Fruit fly (Drosophila melanogaster): ENCODE data around the gene Syt1.

Syt1 gene

DNA sequence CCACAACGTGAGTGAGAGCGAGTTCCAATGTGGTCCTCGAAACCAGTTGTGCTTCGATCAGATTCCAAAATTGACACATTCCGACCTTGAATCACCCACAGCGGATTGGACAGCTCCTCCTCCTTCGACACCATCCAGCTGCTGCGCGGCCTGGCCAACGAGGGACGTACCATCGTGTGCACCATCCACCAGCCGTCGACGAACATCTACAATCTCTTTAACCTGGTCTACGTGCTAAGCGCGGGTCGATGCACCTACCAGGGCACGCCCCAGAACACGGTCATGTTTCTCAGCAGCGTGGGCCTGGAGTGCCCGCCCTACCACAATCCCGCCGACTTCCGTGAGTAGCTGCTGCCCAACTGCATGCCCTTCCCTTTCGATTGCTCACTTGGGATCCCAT lies 62.2 kb downstream of the Syt1 start:
- TF ChIP-seq CTCF (optimal IDR thresholded peaks at IDR 0.05) = no peak
- no peak for TF ChIP-seq CG8478 (optimal IDR thresholded peaks at IDR 0.05)

DNA sequence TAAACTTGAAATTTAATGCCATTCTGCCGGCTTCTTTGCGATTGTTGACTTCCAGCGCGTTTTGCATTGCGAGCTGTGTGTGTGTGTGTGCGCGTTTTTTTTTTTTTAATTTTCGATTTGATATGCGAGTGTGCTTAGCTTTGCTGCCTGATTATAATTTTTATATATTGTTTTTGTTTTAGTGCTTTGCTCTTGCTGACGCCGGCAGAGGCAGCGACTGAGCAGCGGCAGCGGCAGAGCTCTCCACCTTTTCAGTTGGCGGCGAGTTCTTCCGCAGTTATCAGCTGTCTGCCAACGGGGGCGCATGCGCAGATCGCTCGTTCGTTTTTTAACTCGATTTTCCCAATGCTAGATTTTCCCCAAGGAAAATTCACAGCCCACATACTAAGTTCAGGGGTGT lies 64.2 kb downstream of the Syt1 start:
- TF ChIP-seq CG8478 (optimal IDR thresholded peaks at IDR 0.05) (no peak), CTCF (optimal IDR thresholded peaks at IDR 0.05) (no peak)

DNA sequence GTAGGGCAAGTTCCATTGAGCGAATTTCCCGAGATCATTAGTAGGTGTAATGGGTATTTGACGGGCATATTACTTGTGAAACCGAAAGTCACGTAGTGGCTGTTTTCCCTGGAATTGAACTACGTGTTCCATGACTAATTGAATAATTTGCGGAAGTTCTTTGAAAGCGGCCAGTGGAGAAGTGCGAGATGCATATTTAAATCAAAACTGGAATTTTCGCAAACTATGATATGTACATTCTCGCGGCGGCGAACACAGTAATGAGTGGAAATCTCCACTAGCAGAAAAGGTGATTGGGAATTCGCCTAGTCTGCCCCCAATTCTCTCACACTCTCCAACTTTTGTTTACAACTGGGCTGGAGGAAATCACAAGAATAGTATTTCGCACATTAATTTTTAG lies 64.8 kb downstream of the Syt1 start:
- TF ChIP-seq CTCF (optimal IDR thresholded peaks at IDR 0.05) = no peak

DNA sequence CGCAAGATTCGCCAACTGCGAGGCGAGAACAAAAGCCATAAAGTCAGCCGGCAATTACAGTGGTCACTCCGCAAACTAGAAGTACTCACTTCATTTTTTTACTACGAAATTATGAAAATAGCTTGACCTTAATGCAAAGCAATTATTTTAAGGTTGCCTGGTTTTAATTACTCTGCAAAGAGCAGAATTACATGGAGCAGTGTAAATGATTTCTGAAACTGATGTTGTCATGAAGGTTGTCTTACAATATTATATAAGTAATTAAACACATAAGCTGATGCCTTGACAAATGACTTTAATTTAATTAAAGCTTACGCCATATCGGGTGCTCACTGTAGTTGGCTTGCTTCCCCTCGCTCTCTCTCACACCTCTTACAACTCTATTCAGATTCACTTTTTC lies 65.6 kb downstream of the Syt1 start:
- TF ChIP-seq CG8478 (optimal IDR thresholded peaks at IDR 0.05) = no peak
- no peak for TF ChIP-seq CTCF (optimal IDR thresholded peaks at IDR 0.05)

DNA sequence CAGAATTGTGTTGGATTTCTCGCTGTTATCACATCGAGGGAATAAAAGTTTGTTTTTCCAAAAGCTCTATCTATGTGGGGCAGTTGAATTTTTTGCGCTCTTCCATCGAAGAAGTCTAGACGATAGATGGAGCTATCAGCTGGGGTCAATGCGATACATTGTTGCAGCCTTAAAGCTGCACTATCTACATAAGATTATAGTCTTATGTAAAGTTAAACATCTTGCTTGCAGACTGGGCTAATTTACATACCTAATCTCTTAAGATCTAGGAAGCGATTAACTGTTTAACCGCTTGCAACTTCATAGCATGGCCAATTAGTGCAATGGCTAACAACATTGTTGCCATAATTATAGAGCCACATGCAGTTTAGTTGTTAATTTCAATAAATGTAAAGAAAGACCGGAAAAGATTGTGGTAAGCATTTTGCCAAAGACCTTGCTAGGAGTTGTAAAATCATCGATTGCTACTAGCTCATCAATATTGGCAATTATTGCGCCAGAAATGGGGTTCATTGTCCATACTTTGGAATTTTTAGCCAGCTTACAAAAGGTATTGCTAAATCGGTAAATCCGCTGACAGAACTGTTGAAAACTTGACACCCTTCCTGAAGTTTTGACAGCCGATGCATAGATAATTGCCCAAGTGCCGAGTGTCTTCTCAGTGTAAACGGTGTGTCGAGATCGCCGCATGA lies 67.5 kb downstream of the Syt1 start:
- TF ChIP-seq CTCF (optimal IDR thresholded peaks at IDR 0.05) = no peak
- TF ChIP-seq CG8478 (optimal IDR thresholded peaks at IDR 0.05) = no peak

DNA sequence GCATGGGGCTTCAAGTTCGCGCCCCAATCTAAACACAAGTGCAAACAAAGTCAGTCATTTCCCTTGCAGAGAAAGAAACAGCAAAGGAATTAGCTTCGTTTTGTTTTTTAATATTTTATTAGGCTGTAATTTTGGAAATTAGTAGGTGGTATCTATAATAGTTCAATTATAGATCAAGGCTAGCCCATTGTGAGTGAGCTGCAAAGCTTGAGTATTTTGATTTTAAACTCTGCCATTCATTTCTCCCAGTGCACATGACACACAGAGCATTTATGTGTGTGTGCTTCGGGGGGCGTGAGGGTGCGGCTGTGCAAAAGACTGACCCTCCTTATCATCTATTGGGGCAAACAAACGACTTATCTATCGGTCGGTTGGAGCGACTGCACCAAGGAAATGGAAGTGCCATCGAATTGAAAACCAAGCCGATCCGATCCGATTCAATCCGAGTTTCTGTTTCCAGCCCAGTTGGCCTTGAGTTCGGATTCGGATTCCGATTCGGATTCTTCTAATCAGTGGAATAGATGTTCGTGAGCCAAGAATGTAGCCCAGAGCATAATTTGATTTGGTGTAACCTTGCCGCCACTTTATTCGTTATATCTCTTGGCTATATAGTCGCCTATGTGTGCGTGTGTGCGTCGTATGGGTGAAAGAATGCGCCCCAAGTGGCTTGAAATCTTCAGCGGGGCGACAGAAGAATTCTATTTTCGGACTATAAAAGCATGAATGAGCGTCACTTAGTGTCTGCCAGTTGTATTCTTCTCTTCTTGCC lies 68.2 kb downstream of the Syt1 start:
- TF ChIP-seq CG8478 (optimal IDR thresholded peaks at IDR 0.05) = no peak
- TF ChIP-seq CTCF (optimal IDR thresholded peaks at IDR 0.05) = no peak

DNA sequence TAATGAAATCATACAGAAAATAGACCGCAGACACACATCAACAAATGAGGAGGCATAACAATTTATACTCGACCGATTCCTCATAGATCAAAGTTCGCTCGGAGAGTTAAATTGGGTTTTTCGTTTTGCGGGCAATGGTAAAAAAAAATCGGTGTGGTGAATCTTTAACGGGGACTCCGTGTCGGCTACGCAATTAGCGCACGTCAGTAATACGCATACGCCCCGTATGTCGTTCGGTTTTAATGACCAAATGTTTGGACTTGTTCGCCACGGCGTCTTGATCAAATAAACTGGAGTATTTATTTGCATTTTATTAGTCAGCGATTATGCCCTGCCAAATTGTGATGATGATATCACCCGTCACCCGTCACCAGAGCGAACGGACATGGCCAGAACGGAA lies 69.0 kb downstream of the Syt1 start:
- TF ChIP-seq CG8478 (optimal IDR thresholded peaks at IDR 0.05) (no peak), CTCF (optimal IDR thresholded peaks at IDR 0.05) (no peak)

DNA sequence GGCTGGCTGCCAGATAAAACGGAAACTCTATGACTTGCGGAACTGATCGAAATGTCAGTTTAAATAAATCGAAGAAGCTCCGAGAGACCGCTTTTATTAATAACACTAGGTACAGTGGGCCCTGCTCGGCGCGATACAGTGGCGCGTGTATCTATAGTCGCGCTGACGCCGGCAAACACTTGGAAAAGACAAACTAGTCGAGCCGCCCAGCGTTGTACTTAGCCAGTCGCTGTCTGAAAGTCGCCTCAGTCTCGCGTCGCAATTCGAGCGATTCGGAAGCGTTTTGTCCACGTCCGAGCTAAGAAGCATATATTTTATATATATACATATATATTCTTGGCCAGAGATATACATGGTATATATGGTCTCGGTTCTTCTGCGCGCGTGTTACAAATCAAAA lies 69.9 kb downstream of the Syt1 start:
- TF ChIP-seq CTCF (optimal IDR thresholded peaks at IDR 0.05) (no peak), CG8478 (optimal IDR thresholded peaks at IDR 0.05) (no peak)

DNA sequence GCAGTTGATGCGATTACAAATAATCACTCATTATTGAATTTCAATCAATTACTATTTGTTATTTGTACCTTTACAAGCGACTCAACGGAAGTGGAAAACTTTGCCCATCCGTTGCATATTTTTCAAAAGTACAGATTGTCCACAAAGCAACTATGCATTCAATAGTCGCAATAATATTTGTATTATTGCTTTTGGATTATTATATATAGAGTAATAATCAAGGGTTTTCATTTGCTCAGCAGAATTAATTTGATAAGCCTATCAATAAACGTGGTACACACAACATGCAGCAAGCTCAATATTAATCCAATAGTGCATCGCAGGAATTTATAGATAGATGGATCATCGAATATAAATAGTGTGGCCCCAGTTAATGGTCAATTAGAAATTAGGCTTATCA lies 71.2 kb downstream of the Syt1 start:
- TF ChIP-seq CG8478 (optimal IDR thresholded peaks at IDR 0.05) = no peak
- TF ChIP-seq CTCF (optimal IDR thresholded peaks at IDR 0.05) = no peak

DNA sequence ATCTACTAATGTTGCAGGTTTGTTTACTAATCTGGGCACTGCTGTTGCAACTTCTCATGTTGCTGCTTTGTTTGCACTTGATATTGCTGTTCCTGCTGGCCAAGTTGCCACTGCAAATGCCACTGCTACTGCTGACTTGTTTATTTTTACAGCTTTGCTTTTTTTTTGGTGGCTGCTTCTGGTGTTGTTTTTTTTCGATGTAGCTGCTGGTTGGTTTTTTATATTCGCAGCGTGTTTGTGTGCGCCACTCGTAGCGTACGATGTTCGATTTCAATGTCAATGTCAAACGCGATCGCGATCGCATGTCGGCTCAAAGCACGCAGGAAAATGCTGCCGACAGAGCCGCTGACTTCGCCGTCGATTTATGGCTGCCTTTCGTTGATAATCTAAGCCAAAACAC lies 72.0 kb downstream of the Syt1 start:
- TF ChIP-seq CTCF (optimal IDR thresholded peaks at IDR 0.05) (no peak), CG8478 (optimal IDR thresholded peaks at IDR 0.05) (no peak)

DNA sequence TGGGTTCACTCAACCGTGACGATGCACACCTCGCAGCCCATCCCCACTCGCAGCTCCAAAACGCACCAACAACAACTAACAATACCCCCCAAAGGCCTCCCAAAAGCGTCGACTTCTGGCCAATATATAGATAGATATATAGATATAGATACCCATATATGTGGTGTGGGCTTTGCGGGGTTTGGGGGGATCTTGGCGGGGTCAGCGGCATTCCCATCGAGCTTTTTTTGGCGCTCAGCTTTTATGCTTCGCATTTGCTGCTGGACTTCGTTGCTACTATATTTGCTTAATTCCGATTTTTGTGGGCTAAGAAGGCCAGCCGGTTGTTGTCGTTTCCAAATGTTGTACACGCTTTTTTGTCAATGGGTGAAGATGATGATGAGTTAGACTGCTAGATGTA lies 72.4 kb downstream of the Syt1 start:
- TF ChIP-seq CTCF (optimal IDR thresholded peaks at IDR 0.05) (no peak), CG8478 (optimal IDR thresholded peaks at IDR 0.05) (no peak)

DNA sequence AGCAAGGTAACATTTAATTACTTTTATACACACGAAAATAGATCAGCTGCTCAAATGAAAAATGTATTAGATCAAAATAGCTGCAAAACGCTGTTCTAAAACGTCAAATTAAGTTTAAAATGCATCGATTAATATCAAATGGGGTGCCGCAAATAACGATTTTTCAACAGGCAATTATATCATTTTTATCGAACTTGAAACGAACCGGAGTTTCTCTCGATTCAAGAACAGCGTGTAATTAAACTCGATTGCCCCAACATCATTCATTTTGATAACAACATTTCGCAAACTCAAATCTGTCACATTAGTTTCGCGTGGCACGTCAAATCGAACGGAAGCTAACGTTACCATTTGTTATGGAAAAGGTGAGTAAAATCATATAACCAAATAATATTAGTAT lies 74.4 kb downstream of the Syt1 start, which contains the start of gene CG31689:
CG31689 (plus strand) TSS at position 301 of the 400 bp plus-strand sequence.
- TF ChIP-seq CTCF (optimal IDR thresholded peaks at IDR 0.05) (no peak), CG8478 (optimal IDR thresholded peaks at IDR 0.05) (no peak)

DNA sequence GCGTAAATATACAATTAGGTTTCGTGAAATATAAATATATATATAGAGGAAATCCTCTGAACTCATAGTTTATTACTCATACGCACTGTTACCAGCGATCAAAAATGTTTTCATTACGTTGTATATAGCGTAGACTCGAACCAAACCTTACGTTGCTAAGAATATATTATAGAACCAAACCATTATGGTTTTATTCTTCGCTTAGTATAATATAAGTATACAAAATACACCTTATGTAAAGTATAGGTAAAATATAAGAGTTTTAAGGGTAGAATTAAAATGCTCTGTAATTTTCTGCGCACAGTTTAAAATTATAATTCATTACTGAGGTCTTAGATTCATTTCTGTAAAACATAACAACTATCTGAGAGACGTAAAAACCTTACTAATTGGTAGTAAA lies 75.3 kb downstream of the Syt1 start:
- TF ChIP-seq CG8478 (optimal IDR thresholded peaks at IDR 0.05) = no peak
- peak in 1 of 2 experiments; percentile 22 for TF ChIP-seq CTCF (optimal IDR thresholded peaks at IDR 0.05)

DNA sequence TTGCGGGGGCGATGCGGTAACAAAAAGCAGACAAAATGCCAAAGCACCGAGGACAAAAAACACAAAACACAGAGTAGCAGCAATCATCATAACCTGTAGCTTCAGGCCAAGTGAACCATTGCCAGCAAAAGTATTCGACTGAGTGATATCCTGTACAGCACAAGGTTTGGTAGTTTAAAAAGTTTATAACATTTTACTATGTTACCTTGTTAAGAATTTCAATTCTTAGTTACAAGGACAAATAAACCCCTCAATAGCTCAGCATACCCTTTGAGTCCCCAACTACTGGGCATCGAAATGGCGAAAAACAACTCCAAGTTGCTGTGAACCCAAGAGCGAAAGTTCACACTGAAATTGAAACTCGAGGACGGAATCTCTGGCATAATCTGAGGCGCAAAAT lies 76.7 kb downstream of the Syt1 start:
- no peak for TF ChIP-seq CTCF (optimal IDR thresholded peaks at IDR 0.05)
- no peak for TF ChIP-seq CG8478 (optimal IDR thresholded peaks at IDR 0.05)
